Worm (Caenorhabditis elegans) whole organism, young adult: ENCODE measurements around the gene Y57G11C.20.

Experiments used
- B0261.1 ChIP-seq: sonication (generic microtip); optimal IDR thresholded peaks from 2 replicates; lab custom pipeline; 2016; ENCODE audit warnings: mild to moderate bottlenecking, missing genetic modification characterization, moderate library complexity, missing compliant biosample characterization
- B0336.3 ChIP-seq: fragments of 200-800 bp; sonication (Bioruptor generic); IDR thresholded peaks from 2 replicates; pipeline ENCODE4 v1.3.6; 2022; ENCODE audit warnings: missing genetic modification characterization, missing compliant biosample characterization
- F10E7.11 ChIP-seq: sonication (generic microtip); optimal IDR thresholded peaks from 2 replicates; lab custom pipeline; 2017; ENCODE audit warnings: mild to moderate bottlenecking, missing genetic modification characterization, moderate library complexity, missing compliant biosample characterization
- F33H1.4 ChIP-seq: fragments of 200-800 bp; sonication (Bioruptor generic); IDR thresholded peaks from 2 replicates; pipeline ENCODE4 v1.3.6; 2022; ENCODE audit warnings: missing genetic modification reagents, missing genetic modification characterization, missing compliant biosample characterization
- F37B4.10 ChIP-seq: fragments of 200-800 bp; sonication (Bioruptor generic); IDR thresholded peaks from 2 replicates; pipeline ENCODE4 v1.3.6; 2022; ENCODE audit warnings: missing genetic modification characterization, missing compliant biosample characterization
- F52B5.7 ChIP-seq: sonication (generic microtip); optimal IDR thresholded peaks from 2 replicates; lab custom pipeline; 2016; ENCODE audit warnings: mild to moderate bottlenecking, missing genetic modification characterization, missing compliant biosample characterization
- Y53G8AR.9 ChIP-seq: fragments of 200-800 bp; sonication (Bioruptor generic); conservative IDR thresholded peaks from 2 replicates; pipeline ENCODE4 v1.3.6; 2022; ENCODE audit warnings: missing genetic modification reagents, missing genetic modification characterization, missing compliant biosample characterization
- Y95B8A.8 ChIP-seq: fragments of 200-800 bp; sonication (Bioruptor generic); IDR thresholded peaks from 2 replicates; pipeline ENCODE4 v1.3.6; 2022; ENCODE audit warnings: missing genetic modification reagents, missing genetic modification characterization, missing compliant biosample characterization
- ZK185.1 ChIP-seq: sonication (generic microtip); optimal IDR thresholded peaks from 2 replicates; lab custom pipeline; 2016; ENCODE audit warnings: mild to moderate bottlenecking, missing genetic modification characterization, missing compliant biosample characterization; ENCODE audit not compliant: poor library complexity, severe bottlenecking
- akir-1 ChIP-seq: fragments of 200-800 bp; sonication (Bioruptor generic); optimal IDR thresholded peaks from 2 replicates; lab custom pipeline; 2018; ENCODE audit warnings: mild to moderate bottlenecking, missing genetic modification characterization, moderate library complexity, missing compliant biosample characterization
- attf-6 ChIP-seq: fragments of 200-800 bp; sonication (Bioruptor generic); IDR thresholded peaks from 2 replicates; pipeline ENCODE4 v1.3.6; 2022; ENCODE audit warnings: missing genetic modification reagents, missing genetic modification characterization, missing compliant biosample characterization
- ccch-3 ChIP-seq: fragments of 200-800 bp; sonication (Bioruptor generic); optimal IDR thresholded peaks from 2 replicates; lab custom pipeline; 2018; ENCODE audit warnings: mild to moderate bottlenecking, missing genetic modification characterization, missing compliant biosample characterization
- cebp-2 ChIP-seq: fragments of 200-800 bp; sonication (Bioruptor generic); IDR thresholded peaks from 2 replicates; pipeline ENCODE4 v1.3.6; 2022; ENCODE audit warnings: missing genetic modification characterization, missing compliant biosample characterization
- ceh-100 ChIP-seq: fragments of 200-800 bp; sonication (Bioruptor generic); IDR thresholded peaks from 2 replicates; pipeline ENCODE4 v1.3.6; 2022; ENCODE audit warnings: missing genetic modification reagents, missing genetic modification characterization, missing compliant biosample characterization
- chd-7 ChIP-seq: sonication (generic microtip); optimal IDR thresholded peaks from 2 replicates; lab custom pipeline; 2016; ENCODE audit warnings: mild to moderate bottlenecking, missing genetic modification characterization, moderate library complexity, missing compliant biosample characterization
- dox-1 ChIP-seq: fragments of 200-800 bp; sonication (Bioruptor generic); IDR thresholded peaks from 2 replicates; pipeline ENCODE4 v1.3.6; 2022; ENCODE audit warnings: missing genetic modification reagents, missing genetic modification characterization, missing compliant biosample characterization
- dpff-1 ChIP-seq: sonication (generic microtip); optimal IDR thresholded peaks from 2 replicates; lab custom pipeline; 2017; ENCODE audit warnings: mild to moderate bottlenecking, missing genetic modification characterization, missing compliant biosample characterization
- ets-4 ChIP-seq: fragments of 200-800 bp; sonication (Bioruptor generic); optimal IDR thresholded peaks from 2 replicates; lab custom pipeline; 2018; ENCODE audit warnings: mild to moderate bottlenecking, missing genetic modification characterization, missing compliant biosample characterization
- hmg-1.2 ChIP-seq: fragments of 200-800 bp; sonication (Bioruptor generic); IDR thresholded peaks from 2 replicates; pipeline ENCODE4 v1.3.6; 2022; ENCODE audit warnings: missing genetic modification reagents, missing genetic modification characterization, missing compliant biosample characterization
- lin-26 ChIP-seq: fragments of 200-800 bp; sonication (Bioruptor generic); IDR thresholded peaks from 2 replicates; pipeline ENCODE4 v1.3.6; 2022; ENCODE audit warnings: missing genetic modification reagents, missing genetic modification characterization, missing compliant biosample characterization
- lin-40 ChIP-seq: sonication (generic microtip); optimal IDR thresholded peaks from 2 replicates; lab custom pipeline; 2016; ENCODE audit warnings: missing genetic modification characterization, mild to moderate bottlenecking, missing compliant biosample characterization, missing genotype, missing genetic modification reagents
- lsl-1 ChIP-seq: fragments of 200-800 bp; sonication (Bioruptor generic); optimal IDR thresholded peaks from 2 replicates; lab custom pipeline; 2018; ENCODE audit warnings: mild to moderate bottlenecking, missing genetic modification characterization, moderate library complexity, missing compliant biosample characterization
- lsy-27 ChIP-seq: sonication (generic microtip); optimal IDR thresholded peaks from 2 replicates; lab custom pipeline; 2017; ENCODE audit warnings: missing genetic modification characterization, mild to moderate bottlenecking, missing compliant biosample characterization, antibody characterized with exemption, missing genotype, borderline replicate concordance; ENCODE audit not compliant: insufficient read depth
- mel-28 ChIP-seq: sonication (generic microtip); optimal IDR thresholded peaks from 2 replicates; lab custom pipeline; 2016; ENCODE audit warnings: borderline replicate concordance, mild to moderate bottlenecking, missing genetic modification characterization, missing compliant biosample characterization
- mes-4 ChIP-seq: sonication (generic microtip); optimal IDR thresholded peaks from 2 replicates; lab custom pipeline; 2016; ENCODE audit warnings: missing genotype, missing genetic modification characterization, missing compliant biosample characterization
- nfyb-1 ChIP-seq: fragments of 200-800 bp; sonication (Bioruptor generic); IDR thresholded peaks from 2 replicates; pipeline ENCODE4 v1.3.6; 2022; ENCODE audit warnings: missing genetic modification reagents, missing genetic modification characterization, missing compliant biosample characterization
- nhr-27 ChIP-seq: fragments of 200-800 bp; sonication (Bioruptor generic); optimal IDR thresholded peaks from 2 replicates; lab custom pipeline; 2018; ENCODE audit warnings: mild to moderate bottlenecking, missing genetic modification characterization, moderate library complexity, missing compliant biosample characterization
- pha-4 ChIP-seq: fragments of 150-350 bp; sonication (generic microtip); optimal IDR thresholded peaks from 2 replicates; lab custom pipeline; 2014; ENCODE audit warnings: missing biosample characterization, missing genetic modification reagents, missing genetic modification characterization
- sea-2 ChIP-seq: fragments of 200-800 bp; sonication (Bioruptor generic); IDR thresholded peaks from 2 replicates; pipeline ENCODE4 v1.3.6; 2022; ENCODE audit warnings: missing genetic modification characterization, missing compliant biosample characterization
- snpc-4 ChIP-seq, 5 experiments: fragments of 150-350 bp in 1 of 5; sonication (generic microtip) in 4 of 5; optimal IDR thresholded peaks; 2 replicates each; lab custom pipeline; 2014 to 2018; ENCODE audit warnings: missing genetic modification characterization in 5 of 5, missing biosample characterization in 3 of 5, antibody characterized with exemption in 2 of 5, mild to moderate bottlenecking in 2 of 5, missing compliant biosample characterization in 2 of 5, missing genotype in 2 of 5, moderate library complexity in 2 of 5, missing genetic modification reagents in 1 of 5
- tbp1 ChIP-seq: fragments of 200-800 bp; sonication (Bioruptor generic); optimal IDR thresholded peaks from 2 replicates; lab custom pipeline; 2018; ENCODE audit warnings: mild to moderate bottlenecking, missing genetic modification characterization, missing compliant biosample characterization
- unc-130 ChIP-seq: sonication (generic microtip); optimal IDR thresholded peaks from 2 replicates; lab custom pipeline; 2016; ENCODE audit warnings: missing genetic modification reagents, missing genetic modification characterization, missing compliant biosample characterization
- xnd-1 ChIP-seq: sonication (generic microtip); optimal IDR thresholded peaks from 2 replicates; lab custom pipeline; 2016; ENCODE audit warnings: missing genotype, missing genetic modification reagents, missing genetic modification characterization, missing compliant biosample characterization
- ztf-22 ChIP-seq: fragments of 200-800 bp; sonication (Bioruptor generic); optimal IDR thresholded peaks from 2 replicates; lab custom pipeline; 2018; ENCODE audit warnings: mild to moderate bottlenecking, missing genetic modification characterization, moderate library complexity, missing compliant biosample characterization
- ztf-26 ChIP-seq: sonication (generic microtip); optimal IDR thresholded peaks from 2 replicates; lab custom pipeline; 2017; ENCODE audit warnings: missing genetic modification characterization, missing compliant biosample characterization
- ztf-28 ChIP-seq: fragments of 200-800 bp; sonication (Bioruptor generic); IDR thresholded peaks from 2 replicates; pipeline ENCODE4 v1.3.6; 2022; ENCODE audit warnings: missing genetic modification reagents, missing genetic modification characterization, missing compliant biosample characterization

The Y57G11C.20 gene

ce11 chrIV:14826151-14826757 is 16.9 kb upstream of the Y57G11C.20 start:
- TF ChIP-seq snpc-4 (GFP tag; optimal IDR thresholded peaks at IDR 0.05; lab: Kevin White, UChicago) (peak; percentile 65), snpc-4 (tag; optimal IDR thresholded peaks at IDR 0.05; lab: Kevin White, UChicago) (peak in 2 of 4 experiments; percentile 62 to 88), F10E7.11 (tag; lab: Kevin White, UChicago) (no peak), mes-4 (tag; lab: Kevin White, UChicago) (no peak), attf-6 (GFP tag; lab: Robert Waterston, UW) (peak; percentile 96), tbp1 (GFP tag; lab: Kevin White, UChicago) (peak; percentile 38), B0336.3 (GFP tag; lab: Robert Waterston, UW) (peak; percentile 60; the same call in 1 of the 2 replicates)
- TF ChIP-seq, all 124 proteins: peak for 4

DNA sequence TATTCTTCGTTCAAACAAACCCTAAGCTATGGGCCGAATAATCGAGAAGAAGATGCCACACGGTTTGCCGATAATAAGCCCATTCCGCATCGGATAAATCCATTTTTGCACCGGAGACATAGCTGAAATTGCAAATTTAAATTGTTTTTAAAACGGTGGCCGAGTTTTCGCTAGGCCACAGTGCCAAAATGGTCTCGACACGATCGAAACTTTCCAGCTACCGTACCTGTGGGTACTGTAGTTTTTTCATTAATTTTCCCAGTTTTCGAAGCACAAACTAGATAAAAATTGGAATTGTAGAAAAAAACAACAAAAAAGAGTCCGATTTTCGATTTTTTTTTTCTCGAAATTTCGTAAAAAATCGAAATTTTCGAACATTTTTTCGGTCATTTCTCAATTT is 14.9 kb upstream of the Y57G11C.20 start:
- peak; percentile 37 for TF ChIP-seq F33H1.4 (GFP tag; lab: Robert Waterston, UW)
- no peak for TF ChIP-seq snpc-4 (GFP tag; optimal IDR thresholded peaks at IDR 0.05; lab: Kevin White, UChicago)
- TF ChIP-seq snpc-4 (tag; optimal IDR thresholded peaks at IDR 0.05; lab: Kevin White, UChicago) = peak in 1 of 4 experiments; percentile 61
- 0 out of 2 replicates have a peak, but pooled peaks have one; percentile 44 for TF ChIP-seq attf-6 (GFP tag; lab: Robert Waterston, UW)
- no peak for TF ChIP-seq pha-4 (tag; lab: Kevin White, UChicago)
- TF ChIP-seq lsl-1 (GFP tag; lab: Kevin White, UChicago) = peak; percentile 60
- no peak for TF ChIP-seq akir-1 (GFP tag; lab: Kevin White, UChicago)
- TF ChIP-seq F37B4.10 (GFP tag; lab: Robert Waterston, UW) = no peak

ce11 chrIV:14829026-14829425 is 14.1 kb upstream of the Y57G11C.20 start, which contains the start of gene hhat-2:
hhat-2 (minus strand) TSS chrIV:14829126.
- TF ChIP-seq sea-2 (GFP tag; lab: Robert Waterston, UW) (no peak), ztf-22 (GFP tag; lab: Kevin White, UChicago) (no peak), B0261.1 (tag; lab: Kevin White, UChicago) (no peak), unc-130 (GFP tag; lab: Kevin White, UChicago) (no peak), dpff-1 (no peak), lin-26 (GFP tag; lab: Robert Waterston, UW) (no peak), Y53G8AR.9 (GFP tag; lab: Robert Waterston, UW) (no peak), mel-28 (tag; lab: Kevin White, UChicago) (no peak), Y95B8A.8 (no peak), mes-4 (tag; lab: Kevin White, UChicago) (no peak), tbp1 (GFP tag; lab: Kevin White, UChicago) (no peak), chd-7 (no peak), dox-1 (GFP tag; lab: Robert Waterston, UW) (no peak), ztf-28 (no peak), cebp-2 (GFP tag; lab: Robert Waterston, UW) (no peak), xnd-1 (tag; lab: Kevin White, UChicago) (no peak)

- TF ChIP-seq snpc-4 (GFP tag; optimal IDR thresholded peaks at IDR 0.05; lab: Kevin White, UChicago) = no peak
- peak in 1 of 4 experiments; percentile 47 for TF ChIP-seq snpc-4 (tag; optimal IDR thresholded peaks at IDR 0.05; lab: Kevin White, UChicago)
- TF ChIP-seq ceh-100 (GFP tag; lab: Robert Waterston, UW) = no peak
Observed at ce11 chrIV:14833537-14833936, 9.6 kb upstream of the Y57G11C.20 start.

- TF ChIP-seq hmg-1.2 (GFP tag; lab: Robert Waterston, UW) = peak; percentile 98
- no peak for TF ChIP-seq sea-2 (GFP tag; lab: Robert Waterston, UW)
Observed at ce11 chrIV:14836885-14837284, 6.3 kb upstream of the Y57G11C.20 start, which contains the start of gene Y57G11C.22. Y57G11C.22 (plus strand) TSS chrIV:14837211.

- peak; percentile 20 for TF ChIP-seq ccch-3 (GFP tag; lab: Kevin White, UChicago)
- TF ChIP-seq nfyb-1 = no peak
- peak; percentile 90 for TF ChIP-seq tbp1 (GFP tag; lab: Kevin White, UChicago)
- TF ChIP-seq ets-4 (GFP tag; lab: Kevin White, UChicago) = no peak
- peak; percentile 94 for TF ChIP-seq ZK185.1
- peak; percentile 94 for TF ChIP-seq lin-40 (tag; lab: Kevin White, UChicago)
- TF ChIP-seq ztf-26 (tag; lab: Kevin White, UChicago) = peak; percentile 81
- TF ChIP-seq mes-4 (tag; lab: Kevin White, UChicago) = no peak
- no peak for TF ChIP-seq nhr-27
- TF ChIP-seq F52B5.7 = no peak
- 0 out of 2 replicates have a peak, but pooled peaks have one; percentile 18 for TF ChIP-seq Y95B8A.8
- peak; percentile 98 for TF ChIP-seq attf-6 (GFP tag; lab: Robert Waterston, UW)
- TF ChIP-seq lsy-27 = no peak
Observed at ce11 chrIV:14838095-14838494, 5.1 kb upstream of the Y57G11C.20 start.
